Worm (Caenorhabditis elegans): Measurements from ENCODE around the gene F57B9.8.

DNA sequence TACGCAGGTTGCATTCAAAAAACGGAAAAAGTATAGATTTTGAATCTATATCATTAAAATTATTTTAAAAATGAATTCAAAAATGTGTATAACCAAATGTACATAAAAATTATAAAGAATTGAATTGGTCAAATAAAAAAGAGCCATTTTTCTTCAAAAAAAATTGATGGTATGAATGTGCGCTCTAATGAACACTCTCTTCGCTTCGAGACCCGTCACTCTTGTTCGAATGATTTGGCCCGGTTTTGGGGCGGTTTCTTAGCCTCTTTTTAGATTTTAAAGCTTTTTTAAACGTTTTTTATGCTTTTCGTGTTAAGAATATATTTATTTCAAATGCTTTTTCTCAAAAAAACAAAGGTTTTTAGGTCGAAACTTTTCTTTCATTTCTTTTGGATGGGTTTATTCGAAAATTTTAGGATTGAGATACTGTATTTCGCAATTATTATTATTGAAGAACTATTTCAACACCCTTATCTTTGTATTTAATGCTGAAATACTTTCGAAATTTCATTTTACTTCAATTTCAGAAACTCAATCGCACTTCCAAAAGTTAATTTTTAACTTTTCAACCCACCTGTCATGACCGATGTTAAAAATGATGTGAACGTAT lies 5.5 kb downstream of the F57B9.8 start, which contains the start of gene inf-1:
- no peak for TF ChIP-seq ceh-24 (tag; optimal IDR thresholded peaks at IDR 0.05)
- no peak for TF ChIP-seq ets-4 (tag; optimal IDR thresholded peaks at IDR 0.05)
- no peak for TF ChIP-seq ama-1 (optimal IDR thresholded peaks at IDR 0.05)
- TF ChIP-seq dmd-4 (tag; optimal IDR thresholded peaks at IDR 0.05; ENCODE audit: borderline replicate concordance): no peak
- no peak for TF ChIP-seq nhr-11 (tag; optimal IDR thresholded peaks at IDR 0.05)
